Worm (Caenorhabditis elegans) whole organism, mixed stage, embryonic: ENCODE data around the gene sru-12.
"Not testable (repeated sequence)": the region's sequence is repeated elsewhere in the genome, so short reads cannot be mapped to it uniquely, and the experiment has no call there.

Source experiments
- ham-2 ChIP-seq: fragments of 200-800 bp; sonication (Bioruptor generic); optimal IDR thresholded peaks from 2 replicates; lab custom pipeline; 2018; ENCODE audit warnings: mild to moderate bottlenecking, missing genetic modification characterization, missing compliant biosample characterization
- mep-1 ChIP-seq: fragments of 150-350 bp; optimal IDR thresholded peaks from 2 replicates; lab custom pipeline; 2017; ENCODE audit warnings: missing biosample characterization, missing genetic modification reagents, missing genetic modification characterization, inconsistent platforms
- nhr-12 ChIP-seq: fragments of 150-350 bp; optimal IDR thresholded peaks from 2 replicates; lab custom pipeline; 2014; ENCODE audit warnings: missing biosample characterization, missing genetic modification characterization
- nhr-237 ChIP-seq: fragments of 150-350 bp; optimal IDR thresholded peaks from 2 replicates; lab custom pipeline; 2014; ENCODE audit warnings: missing biosample characterization, missing genetic modification characterization
- nhr-76 ChIP-seq: sonication (generic microtip); optimal IDR thresholded peaks from 2 replicates; lab custom pipeline; 2017; ENCODE audit warnings: missing biosample characterization, missing genetic modification characterization
- pha-4 ChIP-seq: fragments of 150-350 bp; optimal IDR thresholded peaks from 2 replicates; lab custom pipeline; 2018; ENCODE audit warnings: missing biosample characterization, missing genetic modification reagents, missing genetic modification characterization
- snpc-4 ChIP-seq: fragments of 150-350 bp; optimal IDR thresholded peaks from 2 replicates; lab custom pipeline; 2014; ENCODE audit warnings: missing biosample characterization, missing genetic modification characterization
- unc-39 ChIP-seq: fragments of 150-350 bp; optimal IDR thresholded peaks from 2 replicates; lab custom pipeline; 2014; ENCODE audit warnings: missing biosample characterization, missing genetic modification characterization
- unc-62 ChIP-seq: fragments of 150-350 bp; optimal IDR thresholded peaks from 2 replicates; lab custom pipeline; 2014; ENCODE audit warnings: missing biosample characterization, missing genetic modification reagents, missing genetic modification characterization
- ztf-11 ChIP-seq: fragments of 150-350 bp; optimal IDR thresholded peaks from 2 replicates; lab custom pipeline; 2014; ENCODE audit warnings: missing biosample characterization, missing genetic modification characterization

DNA sequence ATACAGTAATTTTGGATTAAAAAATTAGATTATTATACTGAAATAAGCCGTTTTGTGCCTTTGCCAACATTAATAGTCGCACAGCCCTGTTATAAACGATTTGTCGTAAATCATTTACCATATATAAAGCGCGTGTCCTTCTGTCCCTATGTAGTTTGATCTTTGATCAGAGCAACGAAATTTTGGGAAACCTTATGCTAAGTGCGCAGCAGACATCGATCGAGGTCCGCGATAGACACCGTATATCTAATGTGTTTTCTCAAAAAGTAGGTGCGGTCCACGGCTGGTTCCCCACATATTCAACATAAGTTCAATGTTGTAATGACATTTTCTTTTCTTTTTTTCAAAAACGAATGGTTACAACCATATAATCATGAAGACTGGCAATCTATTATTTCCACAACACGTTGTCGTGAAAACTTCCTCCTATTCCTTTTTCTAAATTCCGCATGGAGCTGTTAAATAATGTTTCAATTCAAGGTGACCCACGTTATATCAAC lies 5.6 kb downstream of the sru-12 start, which contains the start of gene sru-9:
- TF ChIP-seq unc-62 (GFP tag; lab: Kevin White, UChicago); ztf-11; unc-39 (tag; lab: Kevin White, UChicago); nhr-237 (tag; lab: Kevin White, UChicago); snpc-4 (tag; lab: Kevin White, UChicago); ham-2 (GFP tag; lab: Kevin White, UChicago); mep-1 (tag; lab: Kevin White, UChicago); nhr-12 (tag; lab: Kevin White, UChicago); pha-4 (tag; lab: Kevin White, UChicago); nhr-76: not testable (repeated sequence)
